Fruit fly (Drosophila melanogaster) whole organism, embryonic: ENCODE measurements around the gene CG32819.

Experiments
- ATbp ChIP-seq: fragments of 200-800 bp; sonication (Bioruptor generic); optimal IDR thresholded peaks from 2 replicates; lab custom pipeline; 2017; ENCODE audit warnings: missing biosample characterization, mild to moderate bottlenecking, missing genetic modification characterization, missing genetic modification reagents
- Ada2b ChIP-seq: fragments of 200-800 bp; sonication (Bioruptor generic); IDR thresholded peaks from 2 replicates; pipeline ENCODE4 v1.3.6; 2022; ENCODE audit warnings: missing biosample characterization, missing genetic modification characterization
- CG11504 ChIP-seq: fragments of 200-800 bp; sonication (Bioruptor generic); optimal IDR thresholded peaks from 3 replicates; lab custom pipeline; 2019; ENCODE audit warnings: missing biosample characterization, mild to moderate bottlenecking, missing genetic modification characterization, moderate library complexity
- CG11560 ChIP-seq: fragments of 200-800 bp; sonication (Bioruptor generic); IDR thresholded peaks from 3 replicates; pipeline ENCODE4 v1.3.6; 2022; ENCODE audit warnings: missing biosample characterization, missing genetic modification characterization
- CG11723 ChIP-seq: fragments of 200-800 bp; sonication (Bioruptor generic); optimal IDR thresholded peaks from 2 replicates; lab custom pipeline; 2017; ENCODE audit warnings: missing biosample characterization, mild to moderate bottlenecking, missing genetic modification characterization
- CG12104 ChIP-seq: fragments of 200-800 bp; sonication (Bioruptor generic); optimal IDR thresholded peaks from 3 replicates; lab custom pipeline; 2016; ENCODE audit warnings: missing biosample characterization, missing genetic modification characterization
- CG1233 ChIP-seq: fragments of 200-800 bp; sonication (Bioruptor generic); optimal IDR thresholded peaks from 4 replicates; lab custom pipeline; 2018; ENCODE audit warnings: missing biosample characterization, mild to moderate bottlenecking, missing genetic modification characterization
- CG14441 ChIP-seq: fragments of 200-800 bp; sonication (Bioruptor generic); IDR thresholded peaks from 2 replicates; pipeline ENCODE4 v1.3.6; 2022; ENCODE audit warnings: missing biosample characterization, missing genetic modification characterization
- CG15011 ChIP-seq: fragments of 200-800 bp; sonication (Bioruptor generic); optimal IDR thresholded peaks from 3 replicates; lab custom pipeline; 2018; ENCODE audit warnings: missing biosample characterization, mild to moderate bottlenecking, missing genetic modification characterization
- CG1602 ChIP-seq: fragments of 200-800 bp; sonication (Bioruptor generic); optimal IDR thresholded peaks from 3 replicates; lab custom pipeline; 2016; ENCODE audit warnings: missing biosample characterization, missing genetic modification characterization
- CG17568 ChIP-seq: fragments of 200-800 bp; sonication (Bioruptor generic); optimal IDR thresholded peaks from 2 replicates; lab custom pipeline; 2018; ENCODE audit warnings: missing biosample characterization, mild to moderate bottlenecking, missing genetic modification characterization, moderate library complexity
- CG31441 ChIP-seq: fragments of 200-800 bp; sonication (Bioruptor generic); IDR thresholded peaks from 2 replicates; pipeline ENCODE4 v1.3.6; 2022; ENCODE audit warnings: missing biosample characterization, missing genetic modification characterization
- CG32767 ChIP-seq: fragments of 200-800 bp; sonication (Bioruptor generic); IDR thresholded peaks from 2 replicates; pipeline ENCODE4 v1.3.6; 2022; ENCODE audit warnings: missing biosample characterization, missing genetic modification characterization
- CG4854 ChIP-seq: fragments of 200-800 bp; sonication (Bioruptor generic); optimal IDR thresholded peaks from 2 replicates; lab custom pipeline; 2016; ENCODE audit warnings: missing biosample characterization, missing genetic modification characterization, inconsistent platforms
- CG5953 ChIP-seq: fragments of 200-800 bp; sonication (Bioruptor generic); IDR thresholded peaks from 2 replicates; pipeline ENCODE4 v1.3.6; 2022; ENCODE audit warnings: missing biosample characterization, missing genetic modification characterization
- CG6683 ChIP-seq: fragments of 200-800 bp; sonication (Bioruptor generic); optimal IDR thresholded peaks from 2 replicates; lab custom pipeline; 2017; ENCODE audit warnings: missing biosample characterization, mild to moderate bottlenecking, missing genetic modification characterization, missing genetic modification reagents
- CG7372 ChIP-seq: fragments of 200-800 bp; sonication (Bioruptor generic); IDR thresholded peaks from 2 replicates; pipeline ENCODE4 v1.3.6; 2022; ENCODE audit warnings: missing biosample characterization, missing genetic modification characterization
- CG7987 ChIP-seq: fragments of 200-800 bp; sonication (Bioruptor generic); optimal IDR thresholded peaks from 2 replicates; lab custom pipeline; 2018; ENCODE audit warnings: missing biosample characterization, mild to moderate bottlenecking, missing genetic modification characterization, moderate library complexity
- CG8388 ChIP-seq: fragments of 200-800 bp; sonication (Bioruptor generic); optimal IDR thresholded peaks from 2 replicates; lab custom pipeline; 2019; ENCODE audit warnings: missing biosample characterization, mild to moderate bottlenecking, missing genetic modification characterization, moderate library complexity
- CG8924 ChIP-seq: fragments of 200-800 bp; optimal IDR thresholded peaks from 3 replicates; lab custom pipeline; 2019; ENCODE audit warnings: missing biosample characterization, mild to moderate bottlenecking, missing genetic modification characterization, moderate library complexity
- D19A ChIP-seq: fragments of 200-800 bp; optimal IDR thresholded peaks from 3 replicates; lab custom pipeline; 2019; ENCODE audit warnings: missing biosample characterization, mild to moderate bottlenecking, missing genetic modification characterization, moderate library complexity
- Fer2 ChIP-seq: fragments of 200-800 bp; sonication (Bioruptor generic); optimal IDR thresholded peaks from 2 replicates; lab custom pipeline; 2018; ENCODE audit warnings: missing biosample characterization, mild to moderate bottlenecking, missing genetic modification characterization, moderate library complexity
- Hand ChIP-seq: fragments of 200-800 bp; sonication (Bioruptor generic); optimal IDR thresholded peaks from 2 replicates; lab custom pipeline; 2017; ENCODE audit warnings: mild to moderate bottlenecking, missing biosample characterization, missing genetic modification reagents, missing genetic modification characterization
- Hmr ChIP-seq: fragments of 200-800 bp; sonication (Bioruptor generic); optimal IDR thresholded peaks from 3 replicates; lab custom pipeline; 2017; ENCODE audit warnings: mild to moderate bottlenecking, missing biosample characterization, missing genetic modification reagents, missing genetic modification characterization
- Meics ChIP-seq: fragments of 200-800 bp; sonication (Bioruptor generic); optimal IDR thresholded peaks from 2 replicates; lab custom pipeline; 2017; ENCODE audit warnings: missing biosample characterization, mild to moderate bottlenecking, missing genetic modification characterization
- Xbp1 ChIP-seq: fragments of 200-800 bp; sonication (Bioruptor generic); optimal IDR thresholded peaks from 3 replicates; lab custom pipeline; 2016; ENCODE audit warnings: missing biosample characterization, mild to moderate bottlenecking, missing genetic modification characterization
- Xrp1 ChIP-seq: fragments of 200-800 bp; sonication (Bioruptor generic); IDR thresholded peaks from 2 replicates; pipeline ENCODE4 v1.3.6; 2022; ENCODE audit warnings: missing biosample characterization, missing genetic modification characterization
- amos ChIP-seq: fragments of 200-800 bp; sonication (Bioruptor generic); IDR thresholded peaks from 2 replicates; pipeline ENCODE4 v1.3.6; 2022; ENCODE audit warnings: missing biosample characterization, missing genetic modification characterization; ENCODE audit not compliant: partially characterized antibody
- cad ChIP-seq: fragments of >200 bp; optimal IDR thresholded peaks from 2 replicates; lab custom pipeline; 2017; ENCODE audit warnings: missing biosample characterization, missing genetic modification characterization
- cg ChIP-seq: fragments of 200-800 bp; sonication (Bioruptor generic); optimal IDR thresholded peaks from 3 replicates; lab custom pipeline; 2019; ENCODE audit warnings: missing biosample characterization, mild to moderate bottlenecking, missing genetic modification characterization, moderate library complexity
- dan ChIP-seq: fragments of 200-800 bp; sonication (Bioruptor generic); IDR thresholded peaks from 2 replicates; pipeline ENCODE4 v1.3.6; 2022; ENCODE audit warnings: missing biosample characterization, missing genetic modification characterization
- ems ChIP-seq: fragments of 200-800 bp; sonication (Bioruptor generic); optimal IDR thresholded peaks from 3 replicates; lab custom pipeline; 2016; ENCODE audit warnings: missing biosample characterization, missing genetic modification characterization
- en ChIP-seq: fragments of 200-800 bp; sonication (Bioruptor generic); optimal IDR thresholded peaks from 2 replicates; lab custom pipeline; 2016; ENCODE audit warnings: missing biosample characterization, missing genetic modification characterization
- gsb ChIP-seq: fragments of 200-800 bp; sonication (Bioruptor generic); IDR thresholded peaks from 2 replicates; pipeline ENCODE4 v1.3.6; 2022; ENCODE audit warnings: missing biosample characterization, missing genetic modification characterization
- hth ChIP-seq: fragments of >200 bp; optimal IDR thresholded peaks from 2 replicates; lab custom pipeline; 2017; ENCODE audit warnings: inconsistent platforms
- kah ChIP-seq: fragments of 200-800 bp; sonication (Bioruptor generic); optimal IDR thresholded peaks from 2 replicates; lab custom pipeline; 2018; ENCODE audit warnings: missing biosample characterization, mild to moderate bottlenecking, missing genetic modification characterization
- kay ChIP-seq: fragments of 200-800 bp; sonication (Bioruptor generic); optimal IDR thresholded peaks from 2 replicates; lab custom pipeline; 2016; ENCODE audit warnings: missing biosample characterization, missing genetic modification characterization
- klu ChIP-seq: fragments of 200-800 bp; sonication (Bioruptor generic); IDR thresholded peaks from 2 replicates; pipeline ENCODE4 v1.3.6; 2022; ENCODE audit warnings: missing biosample characterization, missing genetic modification characterization
- kni ChIP-seq: fragments of 200-800 bp; sonication (Bioruptor generic); optimal IDR thresholded peaks from 3 replicates; lab custom pipeline; 2017; ENCODE audit warnings: mild to moderate bottlenecking, missing biosample characterization, missing genetic modification reagents, missing genetic modification characterization
- nerfin-2 ChIP-seq: fragments of 200-800 bp; sonication (Bioruptor generic); IDR thresholded peaks from 2 replicates; pipeline ENCODE4 v1.3.6; 2022; ENCODE audit warnings: missing biosample characterization, missing genetic modification characterization; ENCODE audit not compliant: partially characterized antibody
- nmo ChIP-seq: fragments of 200-800 bp; sonication (Bioruptor generic); optimal IDR thresholded peaks from 2 replicates; lab custom pipeline; 2018; ENCODE audit warnings: missing biosample characterization, mild to moderate bottlenecking, missing genetic modification characterization, moderate library complexity
- onecut ChIP-seq: fragments of 200-800 bp; sonication (Bioruptor generic); IDR thresholded peaks from 2 replicates; pipeline ENCODE4 v1.3.6; 2022; ENCODE audit warnings: missing biosample characterization, missing genetic modification characterization
- pzg ChIP-seq: fragments of 200-800 bp; sonication (Bioruptor generic); optimal IDR thresholded peaks from 3 replicates; lab custom pipeline; 2018; ENCODE audit warnings: missing biosample characterization, mild to moderate bottlenecking, missing genetic modification characterization, moderate library complexity
- repo ChIP-seq: fragments of 200-800 bp; sonication (Bioruptor generic); optimal IDR thresholded peaks from 2 replicates; lab custom pipeline; 2016; ENCODE audit warnings: missing biosample characterization, missing genetic modification characterization
- ro ChIP-seq: fragments of 200-800 bp; sonication (Bioruptor generic); IDR thresholded peaks from 2 replicates; pipeline ENCODE4 v1.3.6; 2022; ENCODE audit warnings: missing biosample characterization, missing genetic modification characterization
- stwl ChIP-seq: fragments of 200-800 bp; sonication (Bioruptor generic); optimal IDR thresholded peaks from 3 replicates; lab custom pipeline; 2018; ENCODE audit warnings: missing biosample characterization, mild to moderate bottlenecking, missing genetic modification characterization, moderate library complexity
- toy ChIP-seq: fragments of 200-800 bp; sonication (Bioruptor generic); IDR thresholded peaks from 2 replicates; pipeline ENCODE4 v1.3.6; 2022; ENCODE audit warnings: missing biosample characterization, missing genetic modification characterization
- twi ChIP-seq: fragments of 200-800 bp; optimal IDR thresholded peaks from 2 replicates; lab custom pipeline; 2019; ENCODE audit warnings: missing biosample characterization, mild to moderate bottlenecking, missing genetic modification characterization, moderate library complexity
- unpg ChIP-seq: fragments of 200-800 bp; sonication (Bioruptor generic); optimal IDR thresholded peaks from 3 replicates; lab custom pipeline; 2018; ENCODE audit warnings: missing biosample characterization, mild to moderate bottlenecking, missing genetic modification characterization, moderate library complexity
- usp ChIP-seq: fragments of >200 bp; optimal IDR thresholded peaks from 2 replicates; lab custom pipeline; 2017; ENCODE audit warnings: missing biosample characterization, missing genetic modification characterization

The CG32819 gene

DNA sequence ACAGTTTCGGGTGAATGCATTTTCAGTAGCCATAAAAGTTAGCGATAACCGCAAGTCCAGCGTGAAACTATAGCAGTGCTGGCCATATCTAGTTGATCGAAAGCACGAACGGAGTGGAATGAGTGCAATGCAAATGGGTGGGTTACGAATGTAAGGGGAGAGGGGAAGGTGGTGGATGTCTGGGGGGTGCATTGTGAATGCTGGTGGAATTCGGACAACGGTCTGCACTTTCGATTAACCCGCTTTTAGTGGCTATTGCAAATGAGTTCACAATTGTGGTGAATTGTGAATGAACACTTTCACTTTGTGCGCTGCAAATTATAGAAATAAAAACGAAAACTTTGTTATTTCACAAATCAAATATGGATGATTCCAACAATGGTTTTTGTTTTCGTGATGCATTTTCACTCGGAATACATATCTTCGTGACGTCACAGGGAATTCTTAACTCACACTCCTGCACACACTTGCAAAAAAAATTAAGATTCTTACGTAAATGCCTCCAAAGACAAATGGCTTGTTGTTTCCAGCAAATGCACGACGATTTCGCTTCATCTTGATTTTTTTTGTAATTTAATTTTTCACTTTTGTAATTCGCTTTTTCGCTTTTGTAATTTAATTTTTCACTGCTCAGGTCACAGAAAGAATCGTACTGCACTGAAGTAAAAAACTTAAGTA is 8.7 kb upstream of the CG32819 start, which contains the start of gene DIP1 (continued):
- TF ChIP-seq CG17568 (GFP tag; lab: Kevin White, UChicago) (no peak), CG6683 (no peak), cg (GFP tag; lab: Kevin White, UChicago) (no peak), nerfin-2 (GFP tag; lab: Robert Waterston, UW) (no peak), Hand (GFP tag; lab: Kevin White, UChicago) (no peak), CG31441 (GFP tag; lab: Robert Waterston, UW) (peak; percentile 34; the same call in 1 of the 2 replicates), CG8924 (tag; lab: Kevin White, UChicago) (peak; percentile 30), pzg (peak; percentile 9), CG11560 (tag; lab: Robert Waterston, UW) (no peak), kay (GFP tag; lab: Kevin White, UChicago) (no peak), amos (GFP tag; lab: Robert Waterston, UW) (peak; percentile 6; the same call in 1 of the 2 replicates), Meics (GFP tag; lab: Kevin White, UChicago) (no peak), stwl (tag; lab: Kevin White, UChicago) (no peak), CG4854 (GFP tag; lab: Kevin White, UChicago) (no peak), ro (GFP tag; lab: Robert Waterston, UW) (no peak), Hmr (GFP tag; lab: Kevin White, UChicago) (peak; percentile 23), CG5953 (GFP tag; lab: Robert Waterston, UW) (no peak), CG11723 (GFP tag; lab: Kevin White, UChicago) (no peak), en (no peak), klu (GFP tag; lab: Robert Waterston, UW) (no peak), CG12104 (GFP tag; lab: Kevin White, UChicago) (no peak), toy (GFP tag; lab: Robert Waterston, UW) (no peak), Ada2b (GFP tag; lab: Robert Waterston, UW) (peak; percentile 27; the same call in 1 of the 2 replicates), CG7987 (GFP tag; lab: Kevin White, UChicago) (no peak), Xrp1 (GFP tag; lab: Robert Waterston, UW) (peak; percentile 62; the same call in 1 of the 2 replicates), twi (tag; lab: Kevin White, UChicago) (no peak), nmo (GFP tag; lab: Kevin White, UChicago) (no peak), CG15011 (no peak), CG1602 (GFP tag; lab: Kevin White, UChicago) (no peak), usp (no peak), ATbp (GFP tag; lab: Kevin White, UChicago) (peak; percentile 35), gsb (GFP tag; lab: Robert Waterston, UW) (no peak), Fer2 (no peak), CG1233 (GFP tag; lab: Kevin White, UChicago) (no peak), unpg (GFP tag; lab: Kevin White, UChicago) (peak; percentile 55), repo (GFP tag; lab: Kevin White, UChicago) (no peak), dan (GFP tag; lab: Robert Waterston, UW) (no peak), CG14441 (no peak), kah (no peak), Xbp1 (GFP tag; lab: Kevin White, UChicago) (peak; percentile 29), D19A (tag; lab: Kevin White, UChicago) (no peak), cad (no peak), CG32767 (GFP tag; lab: Robert Waterston, UW) (0 out of 2 replicates have a peak, but pooled peaks have one; percentile 10), kni (no peak), ems (no peak), hth (no peak), CG11504 (tag; lab: Kevin White, UChicago) (peak; percentile 21), CG8388 (GFP tag; lab: Kevin White, UChicago) (peak; percentile 7), CG7372 (GFP tag; lab: Robert Waterston, UW) (no peak), onecut (GFP tag; lab: Robert Waterston, UW) (no peak)
